Worm (Caenorhabditis elegans): ENCODE data around the gene pqn-35.

- TF ChIP-seq ZK185.1 (tag; optimal IDR thresholded peaks at IDR 0.05; ENCODE audit: poor library complexity, severe bottlenecking) (no peak), efl-1 (GFP tag; optimal IDR thresholded peaks at IDR 0.05) (no peak), nfya-1 (tag; optimal IDR thresholded peaks at IDR 0.05; ENCODE audit: borderline replicate concordance, insufficient read depth) (no peak), madf-8 (GFP tag; conservative IDR thresholded peaks at IDR 0.05) (no peak), lin-26 (GFP tag; IDR thresholded peaks at IDR 0.05) (no peak), Y95B8A.8 (GFP tag; IDR thresholded peaks at IDR 0.05) (no peak), aptf-2 (GFP tag; conservative IDR thresholded peaks at IDR 0.05) (no peak), tlf-1 (GFP tag; optimal IDR thresholded peaks at IDR 0.05) (no peak), B0261.1 (tag; optimal IDR thresholded peaks at IDR 0.05) (no peak), madf-10 (tag; optimal IDR thresholded peaks at IDR 0.05) (no peak), hsf-1 (GFP tag; IDR thresholded peaks at IDR 0.05) (no peak), snpc-4 (GFP tag; optimal IDR thresholded peaks at IDR 0.05) (no peak), snpc-4 (tag; optimal IDR thresholded peaks at IDR 0.05) (no peak), sea-2 (GFP tag; IDR thresholded peaks at IDR 0.05) (no peak)
Measured at ce11 chrII:4571868-4572267, 40.9 kb upstream of the pqn-35 start, which contains the start of gene vab-1.

All from whole organism, young adult.